Worm (Caenorhabditis elegans) whole organism, mixed stage, embryonic: ENCODE measurements around the gene srx-115.
A peak's percentile ranks its signal among the peaks of the same experiment; 100 is the strongest.

ENCODE experiments used
- M03D4.4 ChIP-seq: sonication (generic microtip); optimal IDR thresholded peaks from 2 replicates; lab custom pipeline; 2017; ENCODE audit warnings: mild to moderate bottlenecking, missing genetic modification characterization, missing compliant biosample characterization
- bed-3 ChIP-seq: fragments of 200-800 bp; sonication (Bioruptor generic); optimal IDR thresholded peaks from 3 replicates; lab custom pipeline; 2018; ENCODE audit warnings: mild to moderate bottlenecking, missing genetic modification characterization, moderate library complexity, missing compliant biosample characterization
- blmp-1 ChIP-seq: fragments of 150-350 bp; optimal IDR thresholded peaks from 2 replicates; lab custom pipeline; 2014; ENCODE audit warnings: missing biosample characterization, missing genetic modification characterization
- ceh-39 ChIP-seq: fragments of 150-350 bp; optimal IDR thresholded peaks from 2 replicates; lab custom pipeline; 2014; ENCODE audit warnings: missing biosample characterization, missing genetic modification characterization
- ceh-43 ChIP-seq: fragments of 200-800 bp; sonication (Bioruptor generic); optimal IDR thresholded peaks from 2 replicates; lab custom pipeline; 2018; ENCODE audit warnings: mild to moderate bottlenecking, missing genetic modification characterization, moderate library complexity, missing compliant biosample characterization
- ceh-83 ChIP-seq: fragments of 200-800 bp; sonication (Bioruptor generic); optimal IDR thresholded peaks from 2 replicates; lab custom pipeline; 2018; ENCODE audit warnings: mild to moderate bottlenecking, missing genetic modification characterization, missing compliant biosample characterization
- ces-1 ChIP-seq: fragments of 150-350 bp; optimal IDR thresholded peaks from 2 replicates; lab custom pipeline; 2014; ENCODE audit warnings: missing biosample characterization, missing genetic modification reagents, missing genetic modification characterization
- cnd-1 ChIP-seq: fragments of 200-800 bp; sonication (Bioruptor generic); optimal IDR thresholded peaks from 2 replicates; lab custom pipeline; 2018; ENCODE audit warnings: mild to moderate bottlenecking, missing genetic modification characterization, missing compliant biosample characterization
- drap-1 ChIP-seq: fragments of 200-800 bp; sonication (Bioruptor generic); optimal IDR thresholded peaks from 3 replicates; lab custom pipeline; 2018; ENCODE audit warnings: mild to moderate bottlenecking, missing genetic modification characterization, missing compliant biosample characterization
- elt-1 ChIP-seq: sonication (generic microtip); optimal IDR thresholded peaks from 2 replicates; lab custom pipeline; 2017; ENCODE audit warnings: missing genetic modification characterization, mild to moderate bottlenecking, missing compliant biosample characterization, antibody characterized with exemption, moderate library complexity, borderline replicate concordance; ENCODE audit not compliant: insufficient read depth
- flh-1 ChIP-seq: fragments of 200-800 bp; sonication (Bioruptor generic); optimal IDR thresholded peaks from 2 replicates; lab custom pipeline; 2018; ENCODE audit warnings: mild to moderate bottlenecking, missing genetic modification characterization, moderate library complexity, missing compliant biosample characterization
- ham-2 ChIP-seq: fragments of 200-800 bp; sonication (Bioruptor generic); optimal IDR thresholded peaks from 2 replicates; lab custom pipeline; 2018; ENCODE audit warnings: mild to moderate bottlenecking, missing genetic modification characterization, missing compliant biosample characterization
- hlh-1 ChIP-seq: fragments of 150-350 bp; optimal IDR thresholded peaks from 2 replicates; lab custom pipeline; 2014; ENCODE audit warnings: missing biosample characterization, missing genetic modification reagents, missing genetic modification characterization
- lin-13 ChIP-seq: fragments of 150-350 bp; optimal IDR thresholded peaks from 2 replicates; lab custom pipeline; 2014; ENCODE audit warnings: missing biosample characterization, missing genetic modification characterization
- lsy-2 ChIP-seq: fragments of 150-350 bp; optimal IDR thresholded peaks from 2 replicates; lab custom pipeline; 2014; ENCODE audit warnings: missing biosample characterization, missing genetic modification characterization
- mab-5 ChIP-seq: fragments of 150-350 bp; optimal IDR thresholded peaks from 2 replicates; lab custom pipeline; 2014; ENCODE audit warnings: missing biosample characterization, missing genetic modification characterization
- mep-1 ChIP-seq: fragments of 150-350 bp; optimal IDR thresholded peaks from 2 replicates; lab custom pipeline; 2017; ENCODE audit warnings: missing biosample characterization, missing genetic modification reagents, missing genetic modification characterization, inconsistent platforms
- mls-2 ChIP-seq: sonication (generic microtip); optimal IDR thresholded peaks from 2 replicates; lab custom pipeline; 2016; ENCODE audit warnings: mild to moderate bottlenecking, missing genetic modification characterization, moderate library complexity, missing compliant biosample characterization
- nhr-12 ChIP-seq: fragments of 150-350 bp; optimal IDR thresholded peaks from 2 replicates; lab custom pipeline; 2014; ENCODE audit warnings: missing biosample characterization, missing genetic modification characterization
- nhr-2 ChIP-seq: fragments of 150-350 bp; optimal IDR thresholded peaks from 2 replicates; lab custom pipeline; 2014; ENCODE audit warnings: missing biosample characterization, missing genetic modification characterization
- nhr-28 ChIP-seq: fragments of 150-350 bp; optimal IDR thresholded peaks from 2 replicates; lab custom pipeline; 2014; ENCODE audit warnings: missing biosample characterization, missing genetic modification characterization
- pha-4 ChIP-seq: fragments of 150-350 bp; optimal IDR thresholded peaks from 2 replicates; lab custom pipeline; 2018; ENCODE audit warnings: missing biosample characterization, missing genetic modification reagents, missing genetic modification characterization
- sem-2 ChIP-seq: fragments of 200-800 bp; sonication (Bioruptor generic); optimal IDR thresholded peaks from 2 replicates; lab custom pipeline; 2018; ENCODE audit warnings: mild to moderate bottlenecking, missing genetic modification characterization, missing compliant biosample characterization
- snpc-4 ChIP-seq: fragments of 150-350 bp; optimal IDR thresholded peaks from 2 replicates; lab custom pipeline; 2014; ENCODE audit warnings: missing biosample characterization, missing genetic modification characterization
- sptf-1 ChIP-seq: sonication (generic microtip); optimal IDR thresholded peaks from 2 replicates; lab custom pipeline; 2017; ENCODE audit warnings: mild to moderate bottlenecking, missing genetic modification characterization, moderate library complexity, missing compliant biosample characterization
- tbx-8 ChIP-seq: fragments of 200-800 bp; sonication (Bioruptor generic); optimal IDR thresholded peaks from 2 replicates; lab custom pipeline; 2018; ENCODE audit warnings: mild to moderate bottlenecking, missing genetic modification characterization, moderate library complexity, missing compliant biosample characterization
- unc-120 ChIP-seq: sonication (generic microtip); optimal IDR thresholded peaks from 2 replicates; lab custom pipeline; 2017; ENCODE audit warnings: missing genetic modification characterization, missing compliant biosample characterization; ENCODE audit not compliant: poor library complexity, severe bottlenecking
- unc-39 ChIP-seq: fragments of 150-350 bp; optimal IDR thresholded peaks from 2 replicates; lab custom pipeline; 2014; ENCODE audit warnings: missing biosample characterization, missing genetic modification characterization
- unc-62 ChIP-seq: fragments of 150-350 bp; optimal IDR thresholded peaks from 2 replicates; lab custom pipeline; 2014; ENCODE audit warnings: missing biosample characterization, missing genetic modification reagents, missing genetic modification characterization
- zip-8 ChIP-seq: fragments of 150-350 bp; optimal IDR thresholded peaks from 2 replicates; lab custom pipeline; 2014; ENCODE audit warnings: missing biosample characterization, missing genetic modification characterization
- ztf-11 ChIP-seq: fragments of 150-350 bp; optimal IDR thresholded peaks from 2 replicates; lab custom pipeline; 2014; ENCODE audit warnings: missing biosample characterization, missing genetic modification characterization

srx-115 gene

ce11 chrV:8767493-8767892 is 4.2 kb upstream of the srx-115 start:
- TF ChIP-seq ceh-83 (GFP tag; lab: Kevin White, UChicago), result no peak
- no peak for TF ChIP-seq tbx-8 (GFP tag; lab: Kevin White, UChicago)
- no peak for TF ChIP-seq snpc-4 (tag; lab: Kevin White, UChicago)
- no peak for TF ChIP-seq unc-62
- no peak for TF ChIP-seq zip-8 (tag; lab: Kevin White, UChicago)
- TF ChIP-seq lin-13 (tag; lab: Kevin White, UChicago), result no peak
- TF ChIP-seq blmp-1 (tag; lab: Kevin White, UChicago), result no peak
- TF ChIP-seq bed-3 (GFP tag; lab: Kevin White, UChicago), result no peak
- TF ChIP-seq mep-1 (tag; lab: Kevin White, UChicago), result no peak
- TF ChIP-seq sptf-1 (tag; lab: Kevin White, UChicago), result no peak
- TF ChIP-seq ces-1, result no peak
- TF ChIP-seq nhr-28 (tag; lab: Kevin White, UChicago), result no peak
- TF ChIP-seq nhr-12 (tag; lab: Kevin White, UChicago), result no peak
- TF ChIP-seq unc-120 (tag; lab: Kevin White, UChicago), result no peak
- TF ChIP-seq ztf-11, result no peak
- no peak for TF ChIP-seq unc-39 (tag; lab: Kevin White, UChicago)
- no peak for TF ChIP-seq drap-1 (GFP tag; lab: Kevin White, UChicago)
- no peak for TF ChIP-seq pha-4
- no peak for TF ChIP-seq nhr-2 (tag; lab: Kevin White, UChicago)
- no peak for TF ChIP-seq M03D4.4 (tag; lab: Kevin White, UChicago)

ce11 chrV:8768481-8768959 is 3.2 kb upstream of the srx-115 start, which contains the start of gene B0507.3:
Gene B0507.3 (plus strand): TSS chrV:8768909.
- TF ChIP-seq mab-5 (tag; lab: Kevin White, UChicago) (no peak), ham-2 (no peak), sptf-1 (tag; lab: Kevin White, UChicago) (no peak), ceh-39 (tag; lab: Kevin White, UChicago) (no peak), snpc-4 (tag; lab: Kevin White, UChicago) (no peak), unc-39 (tag; lab: Kevin White, UChicago) (no peak), hlh-1 (no peak), bed-3 (GFP tag; lab: Kevin White, UChicago) (no peak), lsy-2 (tag; lab: Kevin White, UChicago) (no peak), elt-1 (tag; lab: Kevin White, UChicago) (no peak), ceh-43 (GFP tag; lab: Kevin White, UChicago) (no peak), nhr-2 (tag; lab: Kevin White, UChicago) (no peak), pha-4 (no peak), blmp-1 (tag; lab: Kevin White, UChicago) (no peak), flh-1 (GFP tag; lab: Kevin White, UChicago) (no peak), nhr-12 (tag; lab: Kevin White, UChicago) (no peak), unc-120 (tag; lab: Kevin White, UChicago) (no peak), nhr-28 (tag; lab: Kevin White, UChicago) (no peak), sem-2 (GFP tag; lab: Kevin White, UChicago) (no peak), cnd-1 (tag; lab: Kevin White, UChicago) (no peak)

ce11 chrV:8769154-8769553 is 2.5 kb upstream of the srx-115 start:
- TF ChIP-seq unc-39 (tag; lab: Kevin White, UChicago) (no peak), sptf-1 (tag; lab: Kevin White, UChicago) (no peak), ces-1 (no peak), unc-62 (no peak), ztf-11 (no peak), unc-120 (tag; lab: Kevin White, UChicago) (no peak), M03D4.4 (tag; lab: Kevin White, UChicago) (no peak), mls-2 (tag; lab: Kevin White, UChicago) (no peak), nhr-28 (tag; lab: Kevin White, UChicago) (no peak), flh-1 (GFP tag; lab: Kevin White, UChicago) (no peak), zip-8 (tag; lab: Kevin White, UChicago) (no peak), ceh-83 (GFP tag; lab: Kevin White, UChicago) (no peak), blmp-1 (tag; lab: Kevin White, UChicago) (no peak), pha-4 (no peak), lsy-2 (tag; lab: Kevin White, UChicago) (no peak)

DNA sequence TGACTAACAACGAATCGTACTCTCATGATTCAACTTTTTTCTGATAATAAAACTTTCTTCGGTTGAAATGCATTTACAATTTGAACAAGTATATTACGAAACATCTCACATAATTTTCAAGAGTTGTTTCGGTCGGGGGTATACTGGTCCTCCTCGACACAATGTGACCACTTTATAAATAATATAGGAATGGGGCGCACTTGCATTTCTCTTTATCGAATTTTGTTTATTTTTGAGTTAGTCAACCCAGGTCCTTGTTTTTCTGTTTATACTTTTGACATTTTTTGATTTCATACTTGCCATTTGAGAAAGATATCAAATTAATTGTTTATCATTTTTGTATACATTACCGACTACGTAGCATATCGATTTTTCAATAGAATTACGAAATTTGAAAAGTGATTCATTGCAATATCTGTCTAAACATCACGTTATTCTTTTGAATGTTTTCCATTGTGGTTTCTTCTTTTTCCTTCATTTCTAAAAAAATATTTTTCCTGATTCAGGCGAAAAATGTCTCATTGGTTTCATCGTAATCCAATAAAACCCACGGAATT is 2.2 kb downstream of the srx-115 start, which contains the start of gene B0507.2:
TSS of gene B0507.2 (plus strand) at position 507 of the 557 bp plus-strand sequence.
- TF ChIP-seq unc-39 (tag; lab: Kevin White, UChicago) (no peak), ces-1 (peak; percentile 51)
